Worm (Caenorhabditis elegans) whole organism, L3 larva: Measurements from ENCODE around the gene txt-13.

Source experiments
- R02D3.7 ChIP-seq: fragments of 150-350 bp; optimal IDR thresholded peaks from 2 replicates; lab custom pipeline; 2014; ENCODE audit warnings: missing biosample characterization, missing genetic modification characterization
- ZK546.5 ChIP-seq: sonication (generic microtip); optimal IDR thresholded peaks from 2 replicates; lab custom pipeline; 2017; ENCODE audit warnings: missing biosample characterization, missing genetic modification characterization
- ama-1 ChIP-seq: fragments of 150-350 bp; optimal IDR thresholded peaks from 2 replicates; lab custom pipeline; 2018
- ceh-16 ChIP-seq: sonication (generic microtip); optimal IDR thresholded peaks from 2 replicates; lab custom pipeline; 2017; ENCODE audit warnings: missing biosample characterization, missing genetic modification characterization
- ceh-28 ChIP-seq: fragments of 150-350 bp; optimal IDR thresholded peaks from 2 replicates; lab custom pipeline; 2014; ENCODE audit warnings: missing biosample characterization, missing genetic modification reagents, missing genetic modification characterization
- ceh-82 ChIP-seq: fragments of 150-350 bp; optimal IDR thresholded peaks from 2 replicates; lab custom pipeline; 2014; ENCODE audit warnings: missing biosample characterization, missing genetic modification characterization
- ceh-9 ChIP-seq: sonication (generic microtip); optimal IDR thresholded peaks from 2 replicates; lab custom pipeline; 2018; ENCODE audit warnings: missing biosample characterization, missing genetic modification characterization
- daf-12 ChIP-seq: fragments of 150-350 bp; optimal IDR thresholded peaks from 2 replicates; lab custom pipeline; 2014; ENCODE audit warnings: missing biosample characterization, missing genetic modification reagents, missing genetic modification characterization
- egl-27 ChIP-seq: sonication (generic microtip); optimal IDR thresholded peaks from 4 replicates; lab custom pipeline; 2017; ENCODE audit warnings: missing biosample characterization, missing genetic modification reagents, missing genetic modification characterization
- egl-5 ChIP-seq: fragments of 150-350 bp; optimal IDR thresholded peaks from 2 replicates; lab custom pipeline; 2017; ENCODE audit warnings: missing biosample characterization, missing genetic modification reagents, missing genetic modification characterization, inconsistent platforms
- elt-1 ChIP-seq: fragments of 150-350 bp; optimal IDR thresholded peaks from 2 replicates; lab custom pipeline; 2014; ENCODE audit warnings: missing biosample characterization, missing genetic modification characterization
- elt-2 ChIP-seq: sonication (generic microtip); optimal IDR thresholded peaks from 2 replicates; lab custom pipeline; 2016; ENCODE audit warnings: missing genetic modification reagents, mild to moderate bottlenecking, missing genetic modification characterization, missing compliant biosample characterization
- elt-3 ChIP-seq, 3 experiments: fragments of 150-350 bp in 1 of 3; sonication (generic microtip) in 2 of 3; optimal IDR thresholded peaks; 2 replicates in 2 of 3; 4 replicates in 1 of 3; lab custom pipeline; 2014 to 2017; ENCODE audit warnings: missing biosample characterization in 3 of 3, missing genetic modification characterization in 3 of 3
- eor-1 ChIP-seq, 2 experiments: fragments of 150-350 bp; optimal IDR thresholded peaks; 2 replicates each; lab custom pipeline; 2014 to 2018; ENCODE audit warnings: missing biosample characterization in 2 of 2, missing genetic modification characterization in 2 of 2
- fkh-10 ChIP-seq: sonication (generic microtip); optimal IDR thresholded peaks from 2 replicates; lab custom pipeline; 2017; ENCODE audit warnings: missing biosample characterization, missing genetic modification reagents, missing genetic modification characterization
- fkh-2 ChIP-seq: fragments of 150-350 bp; optimal IDR thresholded peaks from 2 replicates; lab custom pipeline; 2014; ENCODE audit warnings: missing biosample characterization, missing genetic modification reagents, missing genetic modification characterization
- fos-1 ChIP-seq: fragments of 150-350 bp; optimal IDR thresholded peaks from 2 replicates; lab custom pipeline; 2014; ENCODE audit warnings: missing biosample characterization, missing genetic modification characterization
- hmg-11 ChIP-seq: sonication (generic microtip); optimal IDR thresholded peaks from 2 replicates; lab custom pipeline; 2016; ENCODE audit warnings: missing genetic modification characterization, missing compliant biosample characterization
- jun-1 ChIP-seq: fragments of 150-350 bp; optimal IDR thresholded peaks from 2 replicates; lab custom pipeline; 2014; ENCODE audit warnings: missing biosample characterization, missing genetic modification reagents, missing genetic modification characterization
- lin-15B ChIP-seq: fragments of 150-350 bp; optimal IDR thresholded peaks from 2 replicates; lab custom pipeline; 2014; ENCODE audit warnings: missing biosample characterization, missing genetic modification characterization
- lin-39 ChIP-seq: fragments of 150-350 bp; optimal IDR thresholded peaks from 2 replicates; lab custom pipeline; 2018; ENCODE audit warnings: missing biosample characterization, missing genetic modification reagents, missing genetic modification characterization
- lsy-12 ChIP-seq: sonication (generic microtip); optimal IDR thresholded peaks from 2 replicates; lab custom pipeline; 2016; ENCODE audit warnings: mild to moderate bottlenecking, missing genetic modification characterization, missing compliant biosample characterization
- nfya-1 ChIP-seq: sonication (generic microtip); optimal IDR thresholded peaks from 2 replicates; lab custom pipeline; 2017; ENCODE audit warnings: missing genetic modification characterization, mild to moderate bottlenecking, missing compliant biosample characterization, antibody characterized with exemption, moderate library complexity; ENCODE audit not compliant: insufficient read depth
- nhr-11 ChIP-seq: fragments of 150-350 bp; optimal IDR thresholded peaks from 2 replicates; lab custom pipeline; 2014; ENCODE audit warnings: missing biosample characterization, missing genetic modification characterization
- nhr-23 ChIP-seq: fragments of 150-350 bp; optimal IDR thresholded peaks from 2 replicates; lab custom pipeline; 2014; ENCODE audit warnings: missing biosample characterization, missing genetic modification reagents, missing genetic modification characterization
- nhr-237 ChIP-seq: fragments of 150-350 bp; optimal IDR thresholded peaks from 2 replicates; lab custom pipeline; 2014; ENCODE audit warnings: missing biosample characterization, missing genetic modification characterization
- nhr-25 ChIP-seq: sonication (generic microtip); optimal IDR thresholded peaks from 2 replicates; lab custom pipeline; 2017; ENCODE audit warnings: missing biosample characterization, missing genetic modification characterization
- nhr-28 ChIP-seq: fragments of 150-350 bp; optimal IDR thresholded peaks from 2 replicates; lab custom pipeline; 2014; ENCODE audit warnings: missing biosample characterization, missing genetic modification characterization
- nhr-43 ChIP-seq: sonication (generic microtip); optimal IDR thresholded peaks from 2 replicates; lab custom pipeline; 2016; ENCODE audit warnings: mild to moderate bottlenecking, missing genetic modification characterization, missing compliant biosample characterization; ENCODE audit not compliant: poor library complexity, severe bottlenecking
- nhr-67 ChIP-seq: fragments of 150-350 bp; optimal IDR thresholded peaks from 2 replicates; lab custom pipeline; 2014; ENCODE audit warnings: missing biosample characterization, missing genetic modification characterization
- nhr-76 ChIP-seq: fragments of 150-350 bp; sonication (generic microtip); optimal IDR thresholded peaks from 5 replicates; lab custom pipeline; 2014; ENCODE audit warnings: missing biosample characterization, missing genetic modification characterization
- nhr-77 ChIP-seq: fragments of 150-350 bp; optimal IDR thresholded peaks from 2 replicates; lab custom pipeline; 2014; ENCODE audit warnings: missing biosample characterization, missing genetic modification characterization
- pha-4 ChIP-seq: fragments of 150-350 bp; optimal IDR thresholded peaks from 2 replicates; lab custom pipeline; 2014; ENCODE audit warnings: missing biosample characterization, missing genetic modification reagents, missing genetic modification characterization
- pqm-1 ChIP-seq: fragments of 150-350 bp; optimal IDR thresholded peaks from 2 replicates; lab custom pipeline; 2017; ENCODE audit warnings: missing biosample characterization, missing genetic modification characterization, inconsistent platforms
- skn-1 ChIP-seq: fragments of 150-350 bp; optimal IDR thresholded peaks from 2 replicates; lab custom pipeline; 2014; ENCODE audit warnings: missing biosample characterization, missing genetic modification characterization
- snpc-4 ChIP-seq: fragments of 150-350 bp; optimal IDR thresholded peaks from 2 replicates; lab custom pipeline; 2014; ENCODE audit warnings: missing biosample characterization, missing genetic modification characterization
- tbx-2 ChIP-seq: sonication (generic microtip); optimal IDR thresholded peaks from 2 replicates; lab custom pipeline; 2016; ENCODE audit warnings: mild to moderate bottlenecking, missing genetic modification characterization, missing compliant biosample characterization
- unc-39 ChIP-seq: sonication (generic microtip); optimal IDR thresholded peaks from 4 replicates; lab custom pipeline; 2017; ENCODE audit warnings: missing biosample characterization, missing genetic modification characterization
- unc-62 ChIP-seq: fragments of 150-350 bp; sonication (generic microtip); optimal IDR thresholded peaks from 4 replicates; lab custom pipeline; 2014; ENCODE audit warnings: missing biosample characterization, missing genetic modification reagents, missing genetic modification characterization
- zag-1 ChIP-seq: fragments of 150-350 bp; optimal IDR thresholded peaks from 2 replicates; lab custom pipeline; 2014; ENCODE audit warnings: missing biosample characterization, missing genetic modification characterization
- ztf-11 ChIP-seq: fragments of 150-350 bp; optimal IDR thresholded peaks from 2 replicates; lab custom pipeline; 2014; ENCODE audit warnings: missing biosample characterization, missing genetic modification characterization
- ztf-4 ChIP-seq: fragments of 150-350 bp; optimal IDR thresholded peaks from 2 replicates; lab custom pipeline; 2014; ENCODE audit warnings: missing biosample characterization, missing genetic modification characterization

The txt-13 gene

ce11 chrII:10553377-10554045 lies 16.9 kb upstream of the txt-13 start:
- TF ChIP-seq lin-39 (tag; lab: Kevin White, UChicago), result no peak
- TF ChIP-seq nhr-28, result no peak
- no peak for TF ChIP-seq nhr-76 (tag; lab: Kevin White, UChicago)
- TF ChIP-seq unc-39 (tag; lab: Kevin White, UChicago), result no peak
- no peak for TF ChIP-seq tbx-2 (tag; lab: Kevin White, UChicago)
- TF ChIP-seq ceh-9 (tag; lab: Kevin White, UChicago), result no peak
- TF ChIP-seq nhr-77 (tag; lab: Kevin White, UChicago), result no peak
- TF ChIP-seq nhr-23 (tag; lab: Kevin White, UChicago), result no peak
- TF ChIP-seq ztf-11 (tag; lab: Kevin White, UChicago), result no peak
- TF ChIP-seq skn-1 (tag; lab: Kevin White, UChicago), result no peak
- TF ChIP-seq ama-1 (lab: Kevin White, UChicago), result peak; percentile 90
- no peak for TF ChIP-seq elt-3 (tag; optimal IDR thresholded peaks at IDR 0.05; lab: Kevin White, UChicago)
- no peak for TF ChIP-seq snpc-4
- TF ChIP-seq nfya-1 (tag; lab: Kevin White, UChicago), result peak; percentile 13
- TF ChIP-seq lsy-12 (tag; lab: Kevin White, UChicago), result peak; percentile 54

ce11 chrII:10554046-10554399 lies 16.4 kb upstream of the txt-13 start:
- TF ChIP-seq fkh-10 (GFP tag; lab: Kevin White, UChicago) (no peak), jun-1 (tag; lab: Kevin White, UChicago) (no peak), nhr-25 (peak; percentile 18), daf-12 (tag; lab: Kevin White, UChicago) (no peak), ceh-82 (tag; lab: Kevin White, UChicago) (no peak), ZK546.5 (no peak), fkh-2 (no peak), elt-3 (tag; optimal IDR thresholded peaks at IDR 0.05; lab: Kevin White, UChicago) (no peak), fos-1 (tag; lab: Kevin White, UChicago) (no peak), pqm-1 (tag; lab: Kevin White, UChicago) (no peak), ztf-4 (tag; lab: Kevin White, UChicago) (no peak), ama-1 (lab: Kevin White, UChicago) (peak; percentile 73), egl-5 (tag; lab: Kevin White, UChicago) (no peak)

- TF ChIP-seq egl-5 (tag; lab: Kevin White, UChicago) (peak; percentile 22), fos-1 (tag; lab: Kevin White, UChicago) (no peak), egl-27 (no peak)
- TF ChIP-seq, all 47 proteins: peak for 1
These were observed 15.4 kb upstream of the txt-13 start, which contains the start of gene mnk-1 for ce11 chrII:10554972-10555371. Gene mnk-1, minus strand, starts transcription at chrII:10555044.

ce11 chrII:10555484-10556075 lies 14.8 kb upstream of the txt-13 start:
- no peak for TF ChIP-seq unc-39 (tag; lab: Kevin White, UChicago)
- no peak for TF ChIP-seq fkh-10 (GFP tag; lab: Kevin White, UChicago)
- TF ChIP-seq R02D3.7 (tag; lab: Kevin White, UChicago), result peak; percentile 17
- TF ChIP-seq ceh-9 (tag; lab: Kevin White, UChicago), result no peak
- no peak for TF ChIP-seq lsy-12 (tag; lab: Kevin White, UChicago)
- TF ChIP-seq ztf-4 (tag; lab: Kevin White, UChicago), result peak; percentile 78
- no peak for TF ChIP-seq elt-1 (tag; lab: Kevin White, UChicago)
- TF ChIP-seq ztf-11 (tag; lab: Kevin White, UChicago), result no peak
- no peak for TF ChIP-seq nhr-28
- peak; percentile 38 for TF ChIP-seq nhr-43
- TF ChIP-seq ama-1 (lab: Kevin White, UChicago), result peak; percentile 52
- no peak for TF ChIP-seq fkh-2
- TF ChIP-seq nhr-25, result peak; percentile 79
- TF ChIP-seq ceh-82 (tag; lab: Kevin White, UChicago), result no peak
- TF ChIP-seq nhr-237 (tag; lab: Kevin White, UChicago), result no peak
- peak; percentile 12 for TF ChIP-seq snpc-4
- TF ChIP-seq daf-12 (tag; lab: Kevin White, UChicago), result no peak
- no peak for TF ChIP-seq jun-1 (tag; lab: Kevin White, UChicago)
- TF ChIP-seq nhr-67 (tag; lab: Kevin White, UChicago), result no peak
- no peak for TF ChIP-seq eor-1 (tag; optimal IDR thresholded peaks at IDR 0.05; lab: Kevin White, UChicago)
- no peak for TF ChIP-seq ZK546.5
- no peak for TF ChIP-seq zag-1 (tag; lab: Kevin White, UChicago)
- TF ChIP-seq unc-62 (GFP tag; lab: Kevin White, UChicago), result peak; percentile 71
- no peak for TF ChIP-seq nhr-76 (tag; lab: Kevin White, UChicago)
- TF ChIP-seq hmg-11 (tag; lab: Kevin White, UChicago), result peak; percentile 28
- TF ChIP-seq tbx-2 (tag; lab: Kevin White, UChicago), result peak; percentile 19
- TF ChIP-seq skn-1 (tag; lab: Kevin White, UChicago), result no peak
- peak; percentile 34 for TF ChIP-seq fos-1 (tag; lab: Kevin White, UChicago)
- TF ChIP-seq elt-2, result peak; percentile 68
- peak in 1 of 3 experiments; percentile 47 for TF ChIP-seq elt-3 (tag; optimal IDR thresholded peaks at IDR 0.05; lab: Kevin White, UChicago)
- TF ChIP-seq lin-15B (tag; lab: Kevin White, UChicago), result peak; percentile 25
- no peak for TF ChIP-seq lin-39 (tag; lab: Kevin White, UChicago)
- peak; percentile 55 for TF ChIP-seq pha-4
- peak; percentile 47 for TF ChIP-seq nhr-11 (tag; lab: Kevin White, UChicago)
- TF ChIP-seq ceh-16 (tag; lab: Kevin White, UChicago), result no peak
- TF ChIP-seq nfya-1 (tag; lab: Kevin White, UChicago), result peak; percentile 23
- no peak for TF ChIP-seq ceh-28 (tag; lab: Kevin White, UChicago)
